Worm (Caenorhabditis elegans) whole organism, L2 larva: Measurements from ENCODE around the gene pes-8.

Experiments
- ZK546.5 ChIP-seq: sonication (generic microtip); optimal IDR thresholded peaks from 2 replicates; lab custom pipeline; 2017; ENCODE audit warnings: missing biosample characterization, missing genetic modification characterization
- aly-2 ChIP-seq: fragments of 150-350 bp; optimal IDR thresholded peaks from 2 replicates; lab custom pipeline; 2014; ENCODE audit warnings: missing biosample characterization, missing genetic modification characterization
- nhr-11 ChIP-seq: fragments of 150-350 bp; optimal IDR thresholded peaks from 2 replicates; lab custom pipeline; 2014; ENCODE audit warnings: missing biosample characterization, missing genetic modification characterization
- nhr-237 ChIP-seq: fragments of 150-350 bp; optimal IDR thresholded peaks from 2 replicates; lab custom pipeline; 2014; ENCODE audit warnings: missing biosample characterization, missing genetic modification characterization
- nhr-77 ChIP-seq: fragments of 150-350 bp; optimal IDR thresholded peaks from 2 replicates; lab custom pipeline; 2014; ENCODE audit warnings: missing biosample characterization, missing genetic modification characterization
- ztf-1 ChIP-seq: fragments of 200-800 bp; sonication (Bioruptor generic); conservative IDR thresholded peaks from 2 replicates; pipeline ENCODE4 v1.3.6; 2022; ENCODE audit warnings: missing genetic modification characterization, missing compliant biosample characterization

ce11 chrX:9228441-9228840 is 23.1 kb upstream of the pes-8 start:
- TF ChIP-seq nhr-237 = no peak
- TF ChIP-seq nhr-11 (tag; lab: Kevin White, UChicago) = no peak
- no peak for TF ChIP-seq ZK546.5 (tag; lab: Kevin White, UChicago)
- no peak for TF ChIP-seq aly-2 (tag; lab: Kevin White, UChicago)
- no peak for TF ChIP-seq nhr-77 (tag; lab: Kevin White, UChicago)
- TF ChIP-seq ztf-1 (GFP tag; lab: Robert Waterston, UW) = no peak
